Comparison of ENCODE assay signal across 2 fruit fly cellular contexts in the genomic region with DNA sequence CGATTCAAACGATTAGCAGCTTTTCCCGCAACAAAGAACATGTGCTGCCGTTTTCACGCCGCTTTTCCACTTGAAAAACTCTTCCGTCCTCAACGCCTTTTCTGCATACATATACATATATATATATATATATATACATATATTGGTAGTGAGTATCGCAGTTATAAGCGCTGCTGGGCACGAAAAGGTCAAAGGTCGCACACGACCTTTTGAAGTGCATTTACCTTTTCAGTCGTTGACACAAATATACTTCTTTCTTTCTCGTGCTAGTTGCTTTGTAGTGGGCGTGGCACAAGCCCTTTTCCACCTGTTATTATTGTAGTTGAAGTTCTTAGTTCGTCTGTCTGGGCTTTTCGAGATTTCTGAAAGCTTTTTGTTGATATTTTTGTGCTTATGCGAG.
TF ChIP-seq lines count a peak whose summit lies in the region.

No protein-coding gene starts in this region.

- TF ChIP-seq CTCF in whole organism, embryonic (GFP tag; optimal IDR thresholded peaks at IDR 0.05; lab: Kevin White, UChicago), result no peak

TF ChIP-seq in whole organism, embryonic, 481 proteins besides CTCF, POLR2A, EP300 and RAD21:
- TF ChIP-seq Six4 (GFP tag; optimal IDR thresholded peaks at IDR 0.05; lab: Kevin White, UChicago), result no peak
- no peak for TF ChIP-seq otp (GFP tag; IDR thresholded peaks at IDR 0.05; lab: Robert Waterston, UW)
- TF ChIP-seq Atf6 (GFP tag; IDR thresholded peaks at IDR 0.05; lab: Robert Waterston, UW), result no peak
- TF ChIP-seq chinmo (GFP tag; IDR thresholded peaks at IDR 0.05; lab: Robert Waterston, UW; ENCODE audit: partially characterized antibody), result 0 out of 4 replicates have a peak, but pooled peaks have one; percentile 7
- TF ChIP-seq CG14667 (GFP tag; IDR thresholded peaks at IDR 0.05; lab: Robert Waterston, UW), result no peak
- peak; percentile 28; the same call in 1 of the 2 replicates for TF ChIP-seq CG31224 (GFP tag; IDR thresholded peaks at IDR 0.05; lab: Robert Waterston, UW)
- TF ChIP-seq CG16779 (GFP tag; IDR thresholded peaks at IDR 0.05; lab: Robert Waterston, UW), result no peak
- TF ChIP-seq Hr78 (GFP tag; optimal IDR thresholded peaks at IDR 0.05; lab: Kevin White, UChicago), result peak in 1 of 2 experiments; percentile 90
- no peak for TF ChIP-seq Neu2 (GFP tag; optimal IDR thresholded peaks at IDR 0.05; lab: Kevin White, UChicago; ENCODE audit: borderline replicate concordance)

TF ChIP-seq in whole organism, pupa, 21 proteins besides CTCF, POLR2A, EP300 and RAD21:
- no peak for TF ChIP-seq CG17806 (tag; optimal IDR thresholded peaks at IDR 0.05; lab: Kevin White, UChicago)
- TF ChIP-seq EcR (GFP tag; optimal IDR thresholded peaks at IDR 0.05; lab: Kevin White, UChicago), result peak; percentile 78
